Fruit fly (Drosophila melanogaster): ENCODE measurements around the gene Zmynd8.
A peak's percentile ranks its signal among the peaks of the same experiment; 100 is the strongest.

The Zmynd8 gene

dm6 chr3R:31688671-31689642 lies 19.7 kb downstream of the Zmynd8 start (continued):
- TF ChIP-seq CG6813 (GFP tag; optimal IDR thresholded peaks at IDR 0.05) (no peak), lola (GFP tag; optimal IDR thresholded peaks at IDR 0.05) (peak in 1 of 3 experiments; percentile 16), CG10431 (GFP tag; optimal IDR thresholded peaks at IDR 0.05) (no peak), phol (tag; optimal IDR thresholded peaks at IDR 0.05) (peak; percentile 45), Doc2 (GFP tag; IDR thresholded peaks at IDR 0.05) (no peak), CG6791 (GFP tag; IDR thresholded peaks at IDR 0.05; ENCODE audit: partially characterized antibody) (peak; percentile 39; the same call in 1 of the 3 replicates), gem (tag; optimal IDR thresholded peaks at IDR 0.05) (peak; percentile 51), hth (optimal IDR thresholded peaks at IDR 0.05) (no peak), cato (GFP tag; optimal IDR thresholded peaks at IDR 0.05; ENCODE audit: borderline replicate concordance) (no peak), Sry-δ (GFP tag; optimal IDR thresholded peaks at IDR 0.05) (no peak), pfk (GFP tag; optimal IDR thresholded peaks at IDR 0.05) (peak; percentile 7), CG10462 (GFP tag; optimal IDR thresholded peaks at IDR 0.05) (no peak), CG13775 (GFP tag; optimal IDR thresholded peaks at IDR 0.05) (no peak), row (GFP tag; IDR thresholded peaks at IDR 0.05) (0 out of 3 replicates have a peak, but pooled peaks have one; percentile 18), MBD-R2 (GFP tag; IDR thresholded peaks at IDR 0.05) (0 out of 2 replicates have a peak, but pooled peaks have one; percentile 12), Asciz (GFP tag; optimal IDR thresholded peaks at IDR 0.05) (no peak), grn (GFP tag; optimal IDR thresholded peaks at IDR 0.05) (no peak), hbn (GFP tag; IDR thresholded peaks at IDR 0.05; ENCODE audit: partially characterized antibody) (no peak), CG14965 (GFP tag; optimal IDR thresholded peaks at IDR 0.05; ENCODE audit: borderline replicate concordance) (no peak), gfzf (GFP tag; optimal IDR thresholded peaks at IDR 0.05) (no peak), CG12391 (tag; optimal IDR thresholded peaks at IDR 0.05) (peak; percentile 16), CoRest (tag; optimal IDR thresholded peaks at IDR 0.05) (peak; percentile 11), CG6272 (GFP tag; IDR thresholded peaks at IDR 0.05) (no peak), CG18011 (GFP tag; optimal IDR thresholded peaks at IDR 0.05) (no peak), Awh (GFP tag; IDR thresholded peaks at IDR 0.05) (peak; percentile 60; the same call in 1 of the 2 replicates), crol (GFP tag; IDR thresholded peaks at IDR 0.05) (0 out of 2 replicates have a peak, but pooled peaks have one; percentile 42), crc (GFP tag; optimal IDR thresholded peaks at IDR 0.05) (no peak), PHDP (tag; optimal IDR thresholded peaks at IDR 0.05) (no peak), da (GFP tag; optimal IDR thresholded peaks at IDR 0.05) (no peak), CG17359 (tag; optimal IDR thresholded peaks at IDR 0.05) (peak; percentile 37), Aef1 (GFP tag; IDR thresholded peaks at IDR 0.05) (no peak), CG17361 (GFP tag; IDR thresholded peaks at IDR 0.05) (0 out of 3 replicates have a peak, but pooled peaks have one; percentile 29), ftz-f1 (GFP tag; optimal IDR thresholded peaks at IDR 0.05) (peak; percentile 57), CG7928 (GFP tag; optimal IDR thresholded peaks at IDR 0.05) (no peak), sens (GFP tag) (peak; percentile 14), CG2712 (tag; optimal IDR thresholded peaks at IDR 0.05) (peak; percentile 22)

dm6 chr3R:31689727-31690126 lies 20.5 kb downstream of the Zmynd8 start:
- TF ChIP-seq phol (tag; optimal IDR thresholded peaks at IDR 0.05): peak; percentile 54
- TF ChIP-seq pb (GFP tag; optimal IDR thresholded peaks at IDR 0.05): no peak
- TF ChIP-seq trem (tag; optimal IDR thresholded peaks at IDR 0.05): peak; percentile 13
- TF ChIP-seq Mes4 (GFP tag; optimal IDR thresholded peaks at IDR 0.05): peak; percentile 9
- TF ChIP-seq E2f2 (GFP tag; IDR thresholded peaks at IDR 0.05): no peak
- no peak for TF ChIP-seq CG14860 (GFP tag; IDR thresholded peaks at IDR 0.05; ENCODE audit: partially characterized antibody)
- no peak for TF ChIP-seq CG18619 (GFP tag; optimal IDR thresholded peaks at IDR 0.05)
- peak; percentile 83 for TF ChIP-seq dmrt11E (tag; optimal IDR thresholded peaks at IDR 0.05)
- no peak for TF ChIP-seq CG12659 (GFP tag; optimal IDR thresholded peaks at IDR 0.05)
- TF ChIP-seq CG7839 (tag; optimal IDR thresholded peaks at IDR 0.05): peak; percentile 3
- no peak for TF ChIP-seq CG17568 (GFP tag; optimal IDR thresholded peaks at IDR 0.05)
- no peak for TF ChIP-seq MESR4 (GFP tag; optimal IDR thresholded peaks at IDR 0.05)
- no peak for TF ChIP-seq Dip2 (GFP tag; IDR thresholded peaks at IDR 0.05)
- TF ChIP-seq bcd (GFP tag; optimal IDR thresholded peaks at IDR 0.05): no peak

Data from whole organism, embryonic.